Worm (Caenorhabditis elegans) whole organism, L4 larva: ENCODE measurements around the gene D1005.2.

Source experiments
- D1046.2 ChIP-seq: fragments of 200-800 bp; sonication (Bioruptor generic); IDR thresholded peaks from 2 replicates; pipeline ENCODE4 v1.3.6; 2022; ENCODE audit warnings: missing genetic modification characterization, missing compliant biosample characterization
- F10B5.3 ChIP-seq: sonication (generic microtip); optimal IDR thresholded peaks from 2 replicates; lab custom pipeline; 2016; ENCODE audit warnings: mild to moderate bottlenecking, missing genetic modification characterization, missing compliant biosample characterization
- F49E8.2 ChIP-seq: sonication (generic microtip); optimal IDR thresholded peaks from 2 replicates; lab custom pipeline; 2016; ENCODE audit warnings: missing compliant biosample characterization, mild to moderate bottlenecking, missing genetic modification characterization, borderline replicate concordance
- R02D3.7 ChIP-seq: fragments of 150-350 bp; sonication (generic microtip); optimal IDR thresholded peaks from 3 replicates; lab custom pipeline; 2014; ENCODE audit warnings: missing biosample characterization, missing genetic modification characterization
- T20F7.1 ChIP-seq: fragments of 200-800 bp; sonication (Bioruptor generic); optimal IDR thresholded peaks from 2 replicates; lab custom pipeline; 2018; ENCODE audit warnings: mild to moderate bottlenecking, missing genetic modification characterization, missing compliant biosample characterization
- T26A8.4 ChIP-seq: fragments of 200-800 bp; sonication (Bioruptor generic); IDR thresholded peaks from 2 replicates; pipeline ENCODE4 v1.3.6; 2022; ENCODE audit warnings: missing genetic modification characterization, missing compliant biosample characterization
- Y75B8A.6 ChIP-seq: fragments of 200-800 bp; sonication (Bioruptor generic); IDR thresholded peaks from 2 replicates; pipeline ENCODE4 v1.3.6; 2022; ENCODE audit warnings: missing genetic modification reagents, missing genetic modification characterization, missing compliant biosample characterization
- attf-4 ChIP-seq: sonication (generic microtip); optimal IDR thresholded peaks from 3 replicates; lab custom pipeline; 2017; ENCODE audit warnings: missing biosample characterization, missing genetic modification characterization
- ceh-20 ChIP-seq: fragments of 200-800 bp; sonication (Bioruptor generic); IDR thresholded peaks from 2 replicates; pipeline ENCODE4 v1.3.6; 2022; ENCODE audit warnings: missing genetic modification reagents, missing genetic modification characterization, missing compliant biosample characterization
- ceh-32 ChIP-seq: sonication (generic microtip); optimal IDR thresholded peaks from 2 replicates; lab custom pipeline; 2016; ENCODE audit warnings: mild to moderate bottlenecking, missing genetic modification characterization, missing compliant biosample characterization; ENCODE audit not compliant: poor library complexity
- ceh-82 ChIP-seq: sonication (generic microtip); optimal IDR thresholded peaks from 2 replicates; lab custom pipeline; 2017; ENCODE audit warnings: missing biosample characterization, missing genetic modification characterization
- ces-1 ChIP-seq: fragments of 150-350 bp; sonication (generic microtip); optimal IDR thresholded peaks from 4 replicates; lab custom pipeline; 2014; ENCODE audit warnings: missing biosample characterization, missing genetic modification reagents, missing genetic modification characterization
- cey-2 ChIP-seq: sonication (generic microtip); optimal IDR thresholded peaks from 3 replicates; lab custom pipeline; 2017; ENCODE audit warnings: missing genetic modification characterization, mild to moderate bottlenecking, missing compliant biosample characterization, antibody characterized with exemption, borderline replicate concordance; ENCODE audit not compliant: insufficient read depth
- daf-12 ChIP-seq: fragments of 150-350 bp; optimal IDR thresholded peaks from 2 replicates; lab custom pipeline; 2014; ENCODE audit warnings: missing biosample characterization, missing genetic modification reagents, missing genetic modification characterization
- daf-8 ChIP-seq: fragments of 200-800 bp; sonication (Bioruptor generic); IDR thresholded peaks from 2 replicates; pipeline ENCODE4 v1.3.6; 2022; ENCODE audit warnings: missing genetic modification characterization, missing compliant biosample characterization
- dve-1 ChIP-seq: sonication (generic microtip); optimal IDR thresholded peaks from 2 replicates; lab custom pipeline; 2017; ENCODE audit warnings: antibody characterized with exemption, mild to moderate bottlenecking, missing genetic modification characterization, missing compliant biosample characterization; ENCODE audit not compliant: insufficient read depth
- egl-43 ChIP-seq: fragments of 200-800 bp; sonication (Bioruptor generic); IDR thresholded peaks from 2 replicates; pipeline ENCODE4 v1.3.6; 2022; ENCODE audit warnings: missing genetic modification reagents, missing genetic modification characterization, missing compliant biosample characterization
- fkh-10 ChIP-seq: fragments of 150-350 bp; optimal IDR thresholded peaks from 2 replicates; lab custom pipeline; 2014; ENCODE audit warnings: missing biosample characterization, missing genetic modification reagents, missing genetic modification characterization
- fos-1 ChIP-seq: fragments of 150-350 bp; optimal IDR thresholded peaks from 2 replicates; lab custom pipeline; 2014; ENCODE audit warnings: missing biosample characterization, missing genetic modification characterization
- hif-1 ChIP-seq, 2 experiments: sonication (generic microtip); optimal IDR thresholded peaks; 2 replicates each; lab custom pipeline; 2016 to 2017; ENCODE audit warnings: missing compliant biosample characterization in 2 of 2, missing genetic modification characterization in 2 of 2, missing genetic modification reagents in 2 of 2, missing genotype in 2 of 2, mild to moderate bottlenecking in 1 of 2
- hmg-1.1 ChIP-seq: fragments of 200-800 bp; sonication (Bioruptor generic); IDR thresholded peaks from 2 replicates; pipeline ENCODE4 v1.3.6; 2022; ENCODE audit warnings: missing genetic modification reagents, missing genetic modification characterization, missing compliant biosample characterization
- jun-1 ChIP-seq: fragments of 150-350 bp; optimal IDR thresholded peaks from 2 replicates; lab custom pipeline; 2014; ENCODE audit warnings: missing biosample characterization, missing genetic modification reagents, missing genetic modification characterization
- lim-7 ChIP-seq: fragments of 200-800 bp; sonication (Bioruptor generic); IDR thresholded peaks from 2 replicates; pipeline ENCODE4 v1.3.6; 2022; ENCODE audit warnings: missing genetic modification characterization, missing compliant biosample characterization
- lin-15B ChIP-seq: fragments of 150-350 bp; sonication (generic microtip); optimal IDR thresholded peaks from 3 replicates; lab custom pipeline; 2014; ENCODE audit warnings: missing biosample characterization, missing genetic modification characterization
- lin-29 ChIP-seq: fragments of 200-800 bp; sonication (Bioruptor generic); IDR thresholded peaks from 2 replicates; pipeline ENCODE4 v1.3.6; 2022; ENCODE audit warnings: missing genetic modification reagents, missing genetic modification characterization, missing compliant biosample characterization
- madf-9 ChIP-seq: fragments of 200-800 bp; sonication (Bioruptor generic); conservative IDR thresholded peaks from 2 replicates; pipeline ENCODE4 v1.3.6; 2022; ENCODE audit warnings: missing genetic modification reagents, missing genetic modification characterization, missing compliant biosample characterization
- mdl-1 ChIP-seq, 2 experiments: fragments of 150-350 bp in 1 of 2; sonication (generic microtip) in 1 of 2; optimal IDR thresholded peaks; 2 replicates each; lab custom pipeline; 2014 to 2017; ENCODE audit warnings: missing biosample characterization in 2 of 2, missing genetic modification characterization in 2 of 2
- mdt-29 ChIP-seq: fragments of 200-800 bp; sonication (Bioruptor generic); IDR thresholded peaks from 2 replicates; pipeline ENCODE4 v1.3.6; 2022; ENCODE audit warnings: missing genetic modification reagents, missing genetic modification characterization, missing compliant biosample characterization
- mep-1 ChIP-seq: fragments of 150-350 bp; sonication (generic microtip); optimal IDR thresholded peaks from 3 replicates; lab custom pipeline; 2014; ENCODE audit warnings: missing biosample characterization, missing genetic modification characterization
- mxl-3 ChIP-seq: fragments of 200-800 bp; sonication (Bioruptor generic); optimal IDR thresholded peaks from 2 replicates; lab custom pipeline; 2018; ENCODE audit warnings: mild to moderate bottlenecking, missing genetic modification characterization, missing compliant biosample characterization
- nhr-102 ChIP-seq: sonication (generic microtip); optimal IDR thresholded peaks from 2 replicates; lab custom pipeline; 2016; ENCODE audit warnings: mild to moderate bottlenecking, missing genetic modification characterization, moderate library complexity, missing compliant biosample characterization
- nhr-11 ChIP-seq: fragments of 150-350 bp; optimal IDR thresholded peaks from 2 replicates; lab custom pipeline; 2014; ENCODE audit warnings: missing biosample characterization, missing genetic modification characterization
- nhr-25 ChIP-seq: sonication (generic microtip); optimal IDR thresholded peaks from 2 replicates; lab custom pipeline; 2017; ENCODE audit warnings: missing genetic modification characterization, mild to moderate bottlenecking, missing compliant biosample characterization, antibody characterized with exemption, moderate library complexity, borderline replicate concordance; ENCODE audit not compliant: insufficient read depth
- nhr-28 ChIP-seq: fragments of 150-350 bp; optimal IDR thresholded peaks from 2 replicates; lab custom pipeline; 2014; ENCODE audit warnings: missing biosample characterization, missing genetic modification characterization
- nhr-42 ChIP-seq: fragments of 200-800 bp; sonication (Bioruptor generic); IDR thresholded peaks from 2 replicates; pipeline ENCODE4 v1.3.6; 2022; ENCODE audit warnings: missing genetic modification characterization, missing compliant biosample characterization
- nhr-48 ChIP-seq: sonication (generic microtip); optimal IDR thresholded peaks from 2 replicates; lab custom pipeline; 2016; ENCODE audit warnings: mild to moderate bottlenecking, missing genetic modification characterization, missing compliant biosample characterization
- nhr-6 ChIP-seq: fragments of 150-350 bp; optimal IDR thresholded peaks from 2 replicates; lab custom pipeline; 2014; ENCODE audit warnings: missing biosample characterization, missing genetic modification characterization
- saeg-2 ChIP-seq: fragments of 200-800 bp; sonication (Bioruptor generic); IDR thresholded peaks from 2 replicates; pipeline ENCODE4 v1.3.6; 2022; ENCODE audit warnings: missing genetic modification reagents, missing genetic modification characterization, missing compliant biosample characterization
- set-16 ChIP-seq: fragments of 200-800 bp; sonication (Bioruptor generic); IDR thresholded peaks from 2 replicates; pipeline ENCODE4 v1.3.6; 2022; ENCODE audit warnings: missing genetic modification reagents, missing genetic modification characterization, missing compliant biosample characterization
- skn-1 ChIP-seq: fragments of 150-350 bp; optimal IDR thresholded peaks from 2 replicates; lab custom pipeline; 2014; ENCODE audit warnings: missing biosample characterization, missing genetic modification characterization
- snpc-1.2 ChIP-seq: fragments of 200-800 bp; sonication (Bioruptor generic); IDR thresholded peaks from 2 replicates; pipeline ENCODE4 v1.3.6; 2022; ENCODE audit warnings: missing genetic modification reagents, missing genetic modification characterization, missing compliant biosample characterization
- snpc-4 ChIP-seq: fragments of 150-350 bp; optimal IDR thresholded peaks from 2 replicates; lab custom pipeline; 2014; ENCODE audit warnings: missing biosample characterization, missing genetic modification characterization
- spr-1 ChIP-seq: sonication (generic microtip); optimal IDR thresholded peaks from 2 replicates; lab custom pipeline; 2016; ENCODE audit warnings: mild to moderate bottlenecking, missing genetic modification characterization, missing compliant biosample characterization
- tra-1 ChIP-seq: fragments of 200-800 bp; sonication (Bioruptor generic); IDR thresholded peaks from 2 replicates; pipeline ENCODE4 v1.3.6; 2022; ENCODE audit warnings: missing genetic modification reagents, missing genetic modification characterization, missing compliant biosample characterization
- unc-130 ChIP-seq: sonication (generic microtip); optimal IDR thresholded peaks from 2 replicates; lab custom pipeline; 2016; ENCODE audit warnings: missing genetic modification reagents, missing genetic modification characterization, missing compliant biosample characterization
- unc-39 ChIP-seq: sonication (generic microtip); optimal IDR thresholded peaks from 2 replicates; lab custom pipeline; 2017; ENCODE audit warnings: missing biosample characterization, missing genetic modification characterization
- vab-7 ChIP-seq: fragments of 200-800 bp; sonication (Bioruptor generic); IDR thresholded peaks from 2 replicates; pipeline ENCODE4 v1.3.6; 2022; ENCODE audit warnings: missing genetic modification reagents, missing genetic modification characterization, missing compliant biosample characterization
- zfp-2 ChIP-seq: sonication (generic microtip); optimal IDR thresholded peaks from 2 replicates; lab custom pipeline; 2016; ENCODE audit warnings: mild to moderate bottlenecking, missing genetic modification characterization, missing compliant biosample characterization
- zfp-3 ChIP-seq: fragments of 200-800 bp; sonication (Bioruptor generic); conservative IDR thresholded peaks from 2 replicates; pipeline ENCODE4 v1.3.6; 2022; ENCODE audit warnings: missing genetic modification reagents, missing genetic modification characterization, missing compliant biosample characterization
- ztf-7 ChIP-seq: fragments of 150-350 bp; optimal IDR thresholded peaks from 2 replicates; lab custom pipeline; 2014; ENCODE audit warnings: missing biosample characterization, missing genetic modification characterization

Gene D1005.2

ce11 chrX:1454385-1454784 lies 4.4 kb upstream of the D1005.2 start (continued):
- TF ChIP-seq mdl-1 (tag; optimal IDR thresholded peaks at IDR 0.05; lab: Kevin White, UChicago) (peak; percentile 84 to 95), unc-39 (tag; lab: Kevin White, UChicago) (no peak), nhr-25 (tag; lab: Kevin White, UChicago) (peak; percentile 88), zfp-2 (tag; lab: Kevin White, UChicago) (peak; percentile 9), ztf-7 (tag; lab: Kevin White, UChicago) (peak; percentile 73), skn-1 (no peak), set-16 (GFP tag; lab: Robert Waterston, UW) (peak; percentile 94), ceh-32 (tag; lab: Kevin White, UChicago) (peak; percentile 10), ceh-20 (peak; percentile 90), tra-1 (GFP tag; lab: Robert Waterston, UW) (peak; percentile 84), F49E8.2 (no peak), dve-1 (tag; lab: Kevin White, UChicago) (peak; percentile 97), F10B5.3 (tag; lab: Kevin White, UChicago) (peak; percentile 59), mdt-29 (0 out of 2 replicates have a peak, but pooled peaks have one; percentile 27), daf-12 (tag; lab: Kevin White, UChicago) (no peak), snpc-4 (tag; lab: Kevin White, UChicago) (peak; percentile 28), hmg-1.1 (peak; percentile 97), nhr-102 (tag; lab: Kevin White, UChicago) (peak; percentile 80), zfp-3 (GFP tag; lab: Robert Waterston, UW) (0 out of 2 replicates have a peak, but pooled peaks have one; percentile 22), ceh-82 (tag; lab: Kevin White, UChicago) (no peak), fos-1 (tag; lab: Kevin White, UChicago) (peak; percentile 100), mep-1 (tag; lab: Kevin White, UChicago) (peak; percentile 97), nhr-28 (tag; lab: Kevin White, UChicago) (peak; percentile 96), vab-7 (peak; percentile 16; the same call in 1 of the 2 replicates), Y75B8A.6 (GFP tag; lab: Robert Waterston, UW) (0 out of 2 replicates have a peak, but pooled peaks have one; percentile 8), nhr-48 (tag; lab: Kevin White, UChicago) (peak; percentile 90), D1046.2 (GFP tag; lab: Robert Waterston, UW) (no peak), cey-2 (peak; percentile 2), hif-1 (tag; optimal IDR thresholded peaks at IDR 0.05; lab: Kevin White, UChicago) (peak; percentile 27 to 89), T26A8.4 (GFP tag; lab: Robert Waterston, UW) (peak; percentile 88), daf-8 (GFP tag; lab: Robert Waterston, UW) (no peak), T20F7.1 (GFP tag; lab: Kevin White, UChicago) (peak; percentile 68), fkh-10 (GFP tag; lab: Kevin White, UChicago) (peak; percentile 45), spr-1 (tag; lab: Kevin White, UChicago) (peak; percentile 79), mxl-3 (GFP tag; lab: Kevin White, UChicago) (peak; percentile 93), snpc-1.2 (GFP tag; lab: Robert Waterston, UW) (no peak), unc-130 (GFP tag; lab: Kevin White, UChicago) (no peak), lim-7 (GFP tag; lab: Robert Waterston, UW) (no peak), lin-15B (tag; lab: Kevin White, UChicago) (no peak), jun-1 (tag; lab: Kevin White, UChicago) (peak; percentile 96), egl-43 (GFP tag; lab: Robert Waterston, UW) (peak; percentile 89), nhr-11 (tag; lab: Kevin White, UChicago) (peak; percentile 93), nhr-6 (peak; percentile 95), ces-1 (GFP tag; lab: Kevin White, UChicago) (no peak), R02D3.7 (tag; lab: Kevin White, UChicago) (no peak), attf-4 (peak; percentile 70), nhr-42 (GFP tag; lab: Robert Waterston, UW) (no peak; the same call in 1 of the 2 replicates), madf-9 (GFP tag; lab: Robert Waterston, UW) (peak; percentile 51; the same call in 1 of the 2 replicates), saeg-2 (GFP tag; lab: Robert Waterston, UW) (peak; percentile 76; the same call in 1 of the 2 replicates), lin-29 (GFP tag; lab: Robert Waterston, UW) (peak; percentile 42; the same call in 1 of the 2 replicates)
